Worm (Caenorhabditis elegans) whole organism, dauer: ENCODE data around the gene F11E6.10.
A peak's percentile ranks its signal among the peaks of the same experiment; 100 is the strongest.

Experiments
- unc-62 ChIP-seq: sonication (generic microtip); optimal IDR thresholded peaks from 2 replicates; lab custom pipeline; 2017; ENCODE audit warnings: missing biosample characterization, missing genetic modification reagents, missing genetic modification characterization

F11E6.10 gene

ce11 chrIV:17463108-17463608, at the start of gene F11E6.10:
Gene F11E6.10 (minus strand): TSS chrIV:17463158.
- no peak for TF ChIP-seq unc-62

ce11 chrIV:17490679-17491078, 27.7 kb upstream of the F11E6.10 start, which contains the start of gene nas-6:
Gene nas-6 (minus strand): TSS chrIV:17490779.
- no peak for TF ChIP-seq unc-62

DNA sequence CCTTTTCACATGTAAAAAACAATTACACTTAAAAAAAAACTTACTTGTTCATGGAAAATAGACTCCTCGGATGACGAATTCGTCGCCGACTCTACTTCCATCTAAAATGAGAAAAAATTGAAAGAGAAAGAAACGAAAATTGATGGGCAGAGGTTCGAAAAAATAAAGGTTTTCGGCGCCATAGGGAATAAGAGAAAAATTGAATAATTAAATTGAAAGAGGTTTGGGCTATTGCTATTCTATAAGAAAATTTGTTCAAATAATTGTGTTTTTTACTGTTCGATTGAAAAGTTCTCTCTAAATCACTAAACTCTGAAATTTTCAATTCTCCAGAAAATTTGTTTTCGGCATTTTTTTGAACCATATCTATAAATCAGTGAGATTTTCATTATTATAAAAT, 20.3 kb upstream of the F11E6.10 start, which contains the start of gene rabr-2:
TSS of gene rabr-2 (minus strand) at position 101 of the 400 bp plus-strand sequence.
- TF ChIP-seq unc-62 = no peak

DNA sequence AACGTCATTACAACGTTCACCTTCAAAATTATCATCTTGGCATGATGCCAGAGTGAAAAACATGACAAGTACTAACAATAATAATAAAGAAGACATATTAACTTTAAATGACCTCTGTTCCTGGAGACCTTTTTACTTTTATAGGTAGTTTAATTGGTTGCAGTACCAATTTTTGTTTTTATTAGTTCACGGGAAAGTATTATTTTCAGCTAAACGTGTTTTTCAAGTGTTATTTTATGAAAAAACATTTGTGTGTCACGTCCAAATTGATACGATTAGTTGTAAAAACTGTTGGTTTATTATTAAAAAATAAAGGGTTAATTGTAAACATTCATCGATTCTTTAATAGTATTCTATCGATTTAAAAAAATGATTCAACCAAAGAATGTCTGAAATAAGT, 12.8 kb upstream of the F11E6.10 start, which contains the start of gene grl-24:
TSS of gene grl-24 (minus strand) at position 101 of the 400 bp plus-strand sequence.
- no peak for TF ChIP-seq unc-62

DNA sequence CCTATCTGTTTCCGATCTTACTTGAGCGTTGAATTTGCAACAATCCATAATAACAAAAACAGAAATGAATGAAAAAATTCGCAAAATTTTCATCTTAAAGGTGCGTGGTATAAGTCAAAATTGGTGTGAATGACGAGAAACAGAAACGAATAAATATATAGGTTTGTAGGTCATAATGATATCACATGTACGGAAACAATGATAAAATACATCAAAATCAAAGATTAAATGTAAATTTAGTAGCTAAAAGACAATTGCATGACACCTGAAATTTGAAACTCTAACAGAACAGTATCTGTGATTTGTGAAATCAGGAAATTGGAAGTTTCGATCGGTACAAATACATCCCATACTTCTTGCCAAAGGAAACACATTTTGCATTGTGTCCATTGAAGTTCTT, 12.3 kb upstream of the F11E6.10 start, which contains the start of gene F11E6.9:
TSS of gene F11E6.9 (minus strand) at position 101 of the 400 bp plus-strand sequence.
- TF ChIP-seq unc-62 = no peak

DNA sequence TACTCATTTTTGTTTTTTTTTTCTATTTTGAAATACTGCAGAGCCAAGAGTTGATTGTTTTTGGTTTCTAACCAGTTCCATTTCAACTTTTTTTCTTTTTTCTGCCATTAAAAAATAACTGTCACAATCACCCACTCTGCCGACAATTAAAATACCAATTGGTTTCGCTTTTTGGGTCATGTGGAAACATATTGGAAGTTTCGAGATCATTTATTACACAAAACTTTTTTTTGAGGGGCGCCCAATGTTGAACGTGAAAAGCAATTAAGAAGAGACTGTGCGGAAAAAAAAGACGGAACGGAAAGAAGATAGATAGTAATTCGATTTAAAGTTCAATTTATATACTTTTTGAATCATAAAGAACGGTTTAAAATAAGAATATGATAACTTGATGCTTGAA, 11.1 kb upstream of the F11E6.10 start:
- TF ChIP-seq unc-62 = no peak

ce11 chrIV:17473034-17473433, 10.1 kb upstream of the F11E6.10 start, which contains the start of gene gba-3:
Gene gba-3 (plus strand): TSS chrIV:17473334.
- no peak for TF ChIP-seq unc-62

ce11 chrIV:17471870-17472459, 9.0 kb upstream of the F11E6.10 start, which contains the start of gene epic-1:
Gene epic-1 (minus strand): TSS chrIV:17471920.
- peak; percentile 1 for TF ChIP-seq unc-62

DNA sequence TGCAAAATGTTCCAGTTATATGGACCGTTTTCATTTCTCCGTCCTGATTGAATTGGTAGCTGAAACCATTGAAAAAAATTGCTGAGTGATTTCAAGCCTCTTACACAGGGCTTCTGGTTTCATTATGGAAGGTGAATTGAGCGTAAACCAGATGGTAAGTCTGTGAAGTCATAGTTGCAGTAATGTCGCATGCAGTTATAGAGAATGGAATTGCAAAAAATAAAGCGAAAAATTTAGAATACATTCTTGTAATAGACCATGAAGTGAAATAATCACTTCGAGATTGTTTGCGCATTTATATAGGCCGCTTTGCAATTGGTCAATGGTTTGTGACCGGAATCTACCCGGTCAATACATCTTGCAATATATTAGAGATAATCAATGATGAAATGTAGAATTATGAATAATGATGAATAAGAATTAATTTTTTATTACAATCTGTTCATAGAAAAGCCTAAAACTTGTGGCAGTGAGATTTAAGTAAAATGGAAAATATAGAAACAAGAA, 7.2 kb upstream of the F11E6.10 start, which contains the start of gene F11E6.4:
TSS of gene F11E6.4 (minus strand) at position 259 of the 507 bp plus-strand sequence.
- no peak for TF ChIP-seq unc-62

DNA sequence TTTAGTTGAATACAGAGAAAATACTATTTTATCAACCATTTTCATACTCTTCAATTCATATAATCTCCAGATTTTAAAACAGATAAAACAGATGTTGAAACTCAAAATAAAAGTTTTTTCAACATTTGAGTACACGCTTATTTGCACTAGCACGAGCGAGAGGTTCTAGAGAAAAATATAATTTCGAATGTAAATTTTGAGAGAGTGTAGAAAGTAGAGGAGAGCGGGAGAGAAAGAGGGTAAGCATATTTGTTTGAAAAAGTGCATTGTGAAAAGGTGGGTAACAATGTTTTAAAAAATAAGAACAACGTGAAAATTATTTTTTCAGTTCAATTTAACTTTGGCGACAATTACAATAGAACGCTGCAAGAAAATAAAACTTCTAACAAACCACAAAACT, 4.9 kb upstream of the F11E6.10 start:
- no peak for TF ChIP-seq unc-62

DNA sequence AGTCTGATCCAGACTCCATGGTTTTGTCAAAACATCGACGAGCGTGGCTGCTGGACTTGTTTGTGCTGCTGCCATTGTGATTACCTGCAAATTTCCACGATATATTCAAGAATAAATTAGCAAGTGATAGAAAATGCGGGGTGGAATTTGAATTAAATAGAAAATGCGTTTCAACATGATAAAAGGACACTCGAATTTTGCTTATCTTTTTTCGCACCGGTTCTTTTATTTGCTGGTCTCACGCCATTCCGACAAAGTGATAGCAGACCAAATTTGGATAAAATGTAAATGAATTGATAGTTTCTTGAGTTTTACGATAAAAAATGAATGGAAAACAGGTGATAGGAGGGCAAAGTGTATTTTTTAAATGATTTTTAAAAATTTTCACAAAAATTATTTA, 4.4 kb upstream of the F11E6.10 start, which contains the start of gene elo-2:
TSS of gene elo-2 (minus strand) at position 84 of the 400 bp plus-strand sequence.
- no peak for TF ChIP-seq unc-62

DNA sequence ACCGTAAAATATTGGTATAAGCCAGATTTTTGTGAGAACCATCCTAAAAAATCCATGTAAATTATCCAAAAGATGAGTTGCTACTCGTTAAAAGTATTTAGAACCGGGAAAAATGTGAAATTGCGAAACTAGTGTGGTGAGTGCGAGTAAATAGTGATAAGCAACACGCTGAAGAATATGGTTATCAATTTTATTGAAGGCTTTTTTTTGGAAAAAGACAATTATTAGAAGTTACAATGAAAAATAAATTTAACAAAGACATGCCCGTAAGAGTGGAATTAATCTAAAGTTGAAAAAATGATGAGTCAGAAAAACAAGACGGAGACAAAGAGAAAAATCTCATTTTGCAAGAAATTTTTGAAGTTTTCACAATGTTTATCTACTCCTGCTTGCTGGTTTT, 2.9 kb upstream of the F11E6.10 start, which contains the start of gene F11E6.6:
TSS of gene F11E6.6 (minus strand) at position 101 of the 400 bp plus-strand sequence.
- TF ChIP-seq unc-62 = no peak

ce11 chrIV:17461222-17461707, 1.7 kb downstream of the F11E6.10 start, which contains the start of gene rif-1.1:
Gene rif-1.1 (minus strand): TSS chrIV:17461272.
- no peak for TF ChIP-seq unc-62

ce11 chrIV:17453996-17454395, 9.0 kb downstream of the F11E6.10 start:
- TF ChIP-seq unc-62 = no peak

DNA sequence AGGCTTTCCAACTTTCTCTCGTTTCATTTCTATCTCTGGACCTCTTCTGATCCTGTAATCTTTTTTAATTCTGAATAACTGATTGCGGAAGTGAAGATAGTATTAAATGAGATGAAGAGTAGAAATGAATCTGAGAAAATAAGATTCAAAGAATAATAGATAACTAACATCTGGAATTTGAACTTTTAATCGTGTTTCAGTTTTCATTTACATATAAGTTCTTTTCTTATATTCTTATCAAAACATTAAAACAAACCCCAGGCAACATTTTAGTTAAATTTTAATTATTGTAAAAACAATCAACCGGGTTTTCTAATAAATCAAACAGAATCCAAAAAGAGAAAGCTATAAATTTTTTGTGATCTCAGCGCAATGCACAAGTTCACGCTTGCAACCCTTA, 9.8 kb downstream of the F11E6.10 start:
- no peak for TF ChIP-seq unc-62

DNA sequence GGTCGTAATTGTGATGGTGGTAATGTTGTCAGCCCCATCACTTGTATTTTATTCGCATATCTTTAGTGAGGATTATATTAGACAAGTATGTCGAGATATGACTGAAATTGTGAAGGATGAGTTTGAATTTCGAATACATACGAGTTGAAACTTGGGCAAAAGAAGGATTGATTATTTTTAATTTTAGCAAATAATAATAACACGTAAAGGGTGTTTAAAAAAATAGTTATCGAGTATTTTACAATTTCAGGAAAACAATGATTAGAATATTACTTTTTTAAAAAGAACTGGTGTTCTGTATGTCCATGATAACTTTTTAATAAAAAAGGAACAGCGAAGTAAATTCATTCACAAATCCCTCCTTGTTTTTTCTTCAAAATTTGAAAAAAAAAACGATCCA, 12.5 kb downstream of the F11E6.10 start, which contains the start of gene F11E6.8:
TSS of gene F11E6.8 (minus strand) at position 101 of the 400 bp plus-strand sequence.
- TF ChIP-seq unc-62 = no peak

DNA sequence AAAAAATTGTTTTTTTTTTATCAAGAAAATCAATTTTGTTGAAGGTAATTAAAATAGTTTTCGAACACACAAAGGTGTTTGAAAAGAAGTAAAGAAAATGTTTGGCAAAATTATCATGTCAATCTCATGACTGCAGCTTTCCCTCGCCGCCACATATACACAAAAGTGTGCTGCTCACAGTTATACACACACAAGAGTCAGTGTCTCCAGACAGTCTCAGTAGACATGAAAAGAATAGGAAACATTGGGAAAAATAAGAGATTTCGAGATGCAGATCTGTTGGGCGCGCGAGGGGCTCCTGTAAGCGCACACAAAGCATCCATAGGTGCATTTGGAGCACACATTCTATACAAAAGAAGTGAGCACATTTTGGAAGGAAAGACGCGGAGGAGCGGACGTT, 14.6 kb downstream of the F11E6.10 start:
- TF ChIP-seq unc-62 = no peak
